Worm (Caenorhabditis elegans) whole organism, L1 larva: ENCODE measurements around the gene F49E10.2.

Experiments used
- egl-13 ChIP-seq: sonication (generic microtip); optimal IDR thresholded peaks from 2 replicates; lab custom pipeline; 2016; ENCODE audit warnings: missing genotype, missing genetic modification reagents, missing genetic modification characterization, missing compliant biosample characterization
- isw-1 ChIP-seq: fragments of 200-800 bp; sonication (Bioruptor generic); IDR thresholded peaks from 2 replicates; pipeline ENCODE4 v1.3.6; 2022; ENCODE audit warnings: missing genetic modification characterization, missing compliant biosample characterization
- lin-39 ChIP-seq: fragments of 150-350 bp; optimal IDR thresholded peaks from 2 replicates; lab custom pipeline; 2014; ENCODE audit warnings: missing biosample characterization, missing genetic modification reagents, missing genetic modification characterization
- pag-3 ChIP-seq: sonication (generic microtip); optimal IDR thresholded peaks from 2 replicates; lab custom pipeline; 2017; ENCODE audit warnings: missing genetic modification characterization, mild to moderate bottlenecking, missing compliant biosample characterization, antibody characterized with exemption, borderline replicate concordance; ENCODE audit not compliant: insufficient read depth
- xbp-1 ChIP-seq: sonication (generic microtip); optimal IDR thresholded peaks from 2 replicates; lab custom pipeline; 2016; ENCODE audit warnings: missing genetic modification characterization, missing compliant biosample characterization
- zip-4 ChIP-seq: fragments of 200-800 bp; sonication (Bioruptor generic); optimal IDR thresholded peaks from 2 replicates; lab custom pipeline; 2018; ENCODE audit warnings: mild to moderate bottlenecking, missing genetic modification characterization, moderate library complexity, missing compliant biosample characterization

ce11 chrX:5852113-5852512, 38.1 kb upstream of the F49E10.2 start:
- no peak for TF ChIP-seq xbp-1
- no peak for TF ChIP-seq egl-13 (tag; lab: Kevin White, UChicago)
- TF ChIP-seq lin-39 (tag; lab: Kevin White, UChicago) = no peak
- no peak for TF ChIP-seq pag-3
- no peak for TF ChIP-seq zip-4 (GFP tag; lab: Kevin White, UChicago)
- no peak for TF ChIP-seq isw-1 (GFP tag; lab: Robert Waterston, UW)
